Worm (Caenorhabditis elegans) whole organism, L1 larva: Measurements from ENCODE around the gene trpp-3.

Experiments used
- C16A3.4 ChIP-seq: fragments of 150-350 bp; optimal IDR thresholded peaks from 2 replicates; lab custom pipeline; 2014; ENCODE audit warnings: missing biosample characterization, missing genetic modification characterization
- C34B4.2 ChIP-seq: sonication (generic microtip); optimal IDR thresholded peaks from 2 replicates; lab custom pipeline; 2017; ENCODE audit warnings: mild to moderate bottlenecking, missing genetic modification characterization, missing compliant biosample characterization
- Y116A8C.19 ChIP-seq: sonication (generic microtip); optimal IDR thresholded peaks from 2 replicates; lab custom pipeline; 2016; ENCODE audit warnings: missing compliant biosample characterization, missing genetic modification characterization, borderline replicate concordance
- aha-1 ChIP-seq: fragments of 150-350 bp; optimal IDR thresholded peaks from 2 replicates; lab custom pipeline; 2014; ENCODE audit warnings: missing biosample characterization, missing genetic modification characterization
- aly-2 ChIP-seq: fragments of 150-350 bp; optimal IDR thresholded peaks from 2 replicates; lab custom pipeline; 2014; ENCODE audit warnings: missing biosample characterization, missing genetic modification characterization
- ceh-63 ChIP-seq: fragments of 200-800 bp; sonication (Bioruptor generic); optimal IDR thresholded peaks from 2 replicates; lab custom pipeline; 2018; ENCODE audit warnings: mild to moderate bottlenecking, missing genetic modification characterization, missing compliant biosample characterization
- ceh-82 ChIP-seq, 3 experiments: fragments of 150-350 bp in 1 of 3; sonication (generic microtip) in 2 of 3; optimal IDR thresholded peaks; 2 replicates each; lab custom pipeline; 2014 to 2017; ENCODE audit warnings: missing biosample characterization in 3 of 3, missing genetic modification characterization in 3 of 3
- ceh-90 ChIP-seq: sonication (generic microtip); optimal IDR thresholded peaks from 2 replicates; lab custom pipeline; 2016; ENCODE audit warnings: missing genetic modification characterization, missing compliant biosample characterization
- dpl-1 ChIP-seq, 3 experiments: fragments of 150-350 bp in 2 of 3; sonication (generic microtip) in 1 of 3; optimal IDR thresholded peaks; 2 replicates each; lab custom pipeline; 2014 to 2017; ENCODE audit warnings: missing biosample characterization in 3 of 3, missing genetic modification characterization in 3 of 3, missing genetic modification reagents in 3 of 3
- efl-1 ChIP-seq, 4 experiments: fragments of 150-350 bp; optimal IDR thresholded peaks in 3 of 4; peaks in 1 of 4; 1 replicate in 1 of 4; 2 replicates in 3 of 4; lab custom pipeline; 2014; ENCODE audit warnings: missing biosample characterization in 2 of 4, missing genetic modification characterization in 2 of 4, missing genetic modification reagents in 2 of 4
- fkh-10 ChIP-seq: sonication (generic microtip); optimal IDR thresholded peaks from 2 replicates; lab custom pipeline; 2017; ENCODE audit warnings: missing biosample characterization, missing genetic modification reagents, missing genetic modification characterization
- fkh-4 ChIP-seq: sonication (generic microtip); optimal IDR thresholded peaks from 2 replicates; lab custom pipeline; 2016; ENCODE audit warnings: missing compliant biosample characterization, missing genetic modification characterization, borderline replicate concordance
- hlh-17 ChIP-seq: fragments of 200-800 bp; sonication (Bioruptor generic); optimal IDR thresholded peaks from 2 replicates; lab custom pipeline; 2018; ENCODE audit warnings: missing genetic modification characterization, mild to moderate bottlenecking, missing compliant biosample characterization, moderate library complexity, borderline replicate concordance
- jun-1 ChIP-seq: fragments of 150-350 bp; optimal IDR thresholded peaks from 2 replicates; lab custom pipeline; 2014; ENCODE audit warnings: missing biosample characterization, missing genetic modification reagents, missing genetic modification characterization
- lin-15B ChIP-seq: fragments of 150-350 bp; sonication (generic microtip); optimal IDR thresholded peaks from 3 replicates; lab custom pipeline; 2014; ENCODE audit warnings: missing biosample characterization, missing genetic modification characterization
- lin-35 ChIP-seq, 2 experiments: fragments of 150-350 bp; optimal IDR thresholded peaks; 2 replicates each; lab custom pipeline; 2014; ENCODE audit warnings: missing biosample characterization in 2 of 2, missing genetic modification characterization in 2 of 2, missing genetic modification reagents in 2 of 2
- lir-3 ChIP-seq: sonication (generic microtip); optimal IDR thresholded peaks from 2 replicates; lab custom pipeline; 2016; ENCODE audit warnings: mild to moderate bottlenecking, missing genetic modification characterization, moderate library complexity, missing compliant biosample characterization; ENCODE audit not compliant: poor library complexity
- lsy-2 ChIP-seq, 2 experiments: fragments of 150-350 bp; optimal IDR thresholded peaks; 2 replicates each; lab custom pipeline; 2014; ENCODE audit warnings: missing biosample characterization in 2 of 2, missing genetic modification characterization in 2 of 2
- mab-9 ChIP-seq: fragments of 200-800 bp; sonication (Bioruptor generic); IDR thresholded peaks from 2 replicates; pipeline ENCODE4 v1.3.6; 2022; ENCODE audit warnings: missing genetic modification reagents, missing genetic modification characterization, missing compliant biosample characterization
- mdl-1 ChIP-seq, 2 experiments: fragments of 150-350 bp; optimal IDR thresholded peaks; 2 replicates each; lab custom pipeline; 2014 to 2017; ENCODE audit warnings: missing biosample characterization in 2 of 2, missing genetic modification characterization in 2 of 2, inconsistent platforms in 1 of 2
- mef-2 ChIP-seq: fragments of 150-350 bp; optimal IDR thresholded peaks from 2 replicates; lab custom pipeline; 2014; ENCODE audit warnings: missing biosample characterization, missing genetic modification characterization
- mep-1 ChIP-seq: fragments of 150-350 bp; optimal IDR thresholded peaks from 2 replicates; lab custom pipeline; 2014; ENCODE audit warnings: missing biosample characterization, missing genetic modification characterization
- nhr-11 ChIP-seq: fragments of 150-350 bp; optimal IDR thresholded peaks from 2 replicates; lab custom pipeline; 2014; ENCODE audit warnings: missing biosample characterization, missing genetic modification characterization
- nhr-20 ChIP-seq: sonication (generic microtip); optimal IDR thresholded peaks from 2 replicates; lab custom pipeline; 2016; ENCODE audit warnings: mild to moderate bottlenecking, missing genetic modification characterization, missing compliant biosample characterization
- nhr-28 ChIP-seq: fragments of 150-350 bp; optimal IDR thresholded peaks from 2 replicates; lab custom pipeline; 2014; ENCODE audit warnings: missing biosample characterization, missing genetic modification characterization
- pag-3 ChIP-seq: sonication (generic microtip); optimal IDR thresholded peaks from 2 replicates; lab custom pipeline; 2017; ENCODE audit warnings: missing genetic modification characterization, mild to moderate bottlenecking, missing compliant biosample characterization, antibody characterized with exemption, borderline replicate concordance; ENCODE audit not compliant: insufficient read depth
- pax-3 ChIP-seq: fragments of 200-800 bp; sonication (Bioruptor generic); optimal IDR thresholded peaks from 2 replicates; lab custom pipeline; 2018; ENCODE audit warnings: mild to moderate bottlenecking, missing genetic modification characterization, moderate library complexity, missing compliant biosample characterization
- pqm-1 ChIP-seq: sonication (generic microtip); optimal IDR thresholded peaks from 3 replicates; lab custom pipeline; 2017; ENCODE audit warnings: missing biosample characterization, missing genetic modification characterization
- rnt-1 ChIP-seq: sonication (generic microtip); optimal IDR thresholded peaks from 2 replicates; lab custom pipeline; 2016; ENCODE audit warnings: mild to moderate bottlenecking, missing genetic modification characterization, moderate library complexity, missing compliant biosample characterization
- snpc-4 ChIP-seq: fragments of 150-350 bp; optimal IDR thresholded peaks from 2 replicates; lab custom pipeline; 2014; ENCODE audit warnings: missing biosample characterization, missing genetic modification characterization
- sox-4 ChIP-seq: sonication (generic microtip); optimal IDR thresholded peaks from 2 replicates; lab custom pipeline; 2016; ENCODE audit warnings: missing genetic modification characterization, missing compliant biosample characterization
- tbx-2 ChIP-seq: sonication (generic microtip); optimal IDR thresholded peaks from 2 replicates; lab custom pipeline; 2016; ENCODE audit warnings: missing genetic modification characterization, missing compliant biosample characterization
- tlp-1 ChIP-seq: fragments of 150-350 bp; optimal IDR thresholded peaks from 2 replicates; lab custom pipeline; 2014; ENCODE audit warnings: missing biosample characterization, missing genetic modification characterization
- unc-62 ChIP-seq: fragments of 150-350 bp; optimal IDR thresholded peaks from 2 replicates; lab custom pipeline; 2014; ENCODE audit warnings: missing biosample characterization, missing genetic modification reagents, missing genetic modification characterization
- unc-86 ChIP-seq: sonication (generic microtip); optimal IDR thresholded peaks from 2 replicates; lab custom pipeline; 2016; ENCODE audit warnings: missing genetic modification characterization, missing compliant biosample characterization
- vab-15 ChIP-seq: sonication (generic microtip); optimal IDR thresholded peaks from 2 replicates; lab custom pipeline; 2017; ENCODE audit warnings: missing genotype, mild to moderate bottlenecking, missing genetic modification characterization, missing compliant biosample characterization
- xbp-1 ChIP-seq: sonication (generic microtip); optimal IDR thresholded peaks from 2 replicates; lab custom pipeline; 2016; ENCODE audit warnings: missing genetic modification characterization, missing compliant biosample characterization
- zip-4 ChIP-seq: fragments of 200-800 bp; sonication (Bioruptor generic); optimal IDR thresholded peaks from 2 replicates; lab custom pipeline; 2018; ENCODE audit warnings: mild to moderate bottlenecking, missing genetic modification characterization, moderate library complexity, missing compliant biosample characterization
- ztf-4 ChIP-seq: fragments of 150-350 bp; optimal IDR thresholded peaks from 2 replicates; lab custom pipeline; 2014; ENCODE audit warnings: missing biosample characterization, missing genetic modification characterization

trpp-3 gene

ce11 chrIII:9563235-9563634 lies 37.9 kb downstream of the trpp-3 start, which contains the start of gene C48B4.9:
C48B4.9 (minus strand) TSS chrIII:9563335.
- no peak for TF ChIP-seq mef-2 (tag; lab: Kevin White, UChicago)
- TF ChIP-seq pqm-1 (tag; lab: Kevin White, UChicago), result no peak
- no peak for TF ChIP-seq sox-4 (tag; lab: Kevin White, UChicago)
- no peak for TF ChIP-seq ceh-90 (tag; lab: Kevin White, UChicago)
- TF ChIP-seq mdl-1 (tag; optimal IDR thresholded peaks at IDR 0.05; lab: Kevin White, UChicago), result no peak
- TF ChIP-seq ceh-82 (tag; optimal IDR thresholded peaks at IDR 0.05; lab: Kevin White, UChicago), result no peak
- no peak for TF ChIP-seq unc-86 (tag; lab: Kevin White, UChicago)
- no peak for TF ChIP-seq ceh-63
- no peak for TF ChIP-seq rnt-1
- TF ChIP-seq Y116A8C.19 (tag; lab: Kevin White, UChicago), result no peak
- TF ChIP-seq ztf-4 (tag; lab: Kevin White, UChicago), result no peak
- TF ChIP-seq unc-62 (GFP tag; lab: Kevin White, UChicago), result no peak
- TF ChIP-seq pax-3 (tag; lab: Kevin White, UChicago), result no peak
- no peak for TF ChIP-seq fkh-4
- TF ChIP-seq, all 84 proteins: peak for 0

DNA sequence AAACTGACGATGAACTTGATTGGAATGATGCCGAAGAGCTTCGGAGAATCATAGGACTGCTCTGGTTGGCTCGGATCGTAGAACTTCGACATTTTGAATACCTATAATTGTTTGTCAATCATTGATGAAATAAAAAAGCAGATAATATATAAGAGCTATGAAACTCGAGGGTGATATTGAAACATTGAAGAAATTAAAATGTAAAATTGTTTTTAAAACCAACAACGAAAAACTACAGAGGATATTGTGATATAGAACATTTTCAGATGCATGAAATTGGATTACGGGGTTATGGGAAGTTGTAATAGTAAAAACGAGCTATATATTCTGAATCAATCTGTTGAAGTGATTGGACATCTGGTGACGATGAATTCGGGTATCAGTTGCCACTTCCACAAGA lies 39.1 kb downstream of the trpp-3 start, which contains the start of gene C48B4.10:
TSS of gene C48B4.10 (minus strand) at position 101 of the 400 bp plus-strand sequence.
- TF ChIP-seq mep-1 (tag; lab: Kevin White, UChicago) (no peak), snpc-4 (tag; lab: Kevin White, UChicago) (no peak), lir-3 (no peak)

DNA sequence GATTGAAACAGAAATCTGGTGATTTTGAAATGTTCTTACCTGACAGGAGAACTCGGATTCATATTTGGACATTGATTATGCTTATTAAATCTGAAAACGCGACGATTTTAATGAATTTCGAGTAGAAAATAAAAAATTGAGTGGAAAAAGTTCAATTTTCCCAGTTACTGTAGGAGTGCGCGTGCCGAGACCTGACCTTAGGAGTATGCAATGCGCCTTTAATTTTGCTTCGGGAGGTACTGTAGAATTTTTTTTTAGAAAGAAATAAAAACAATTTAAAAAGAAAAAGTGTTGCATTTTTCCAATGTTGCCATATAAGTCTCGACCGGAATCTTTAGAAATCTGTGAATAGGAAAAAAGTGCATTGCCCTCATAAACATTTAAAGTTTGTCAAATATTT lies 40.6 kb downstream of the trpp-3 start, which contains the start of gene C48B4.11:
TSS of gene C48B4.11 (minus strand) at position 143 of the 400 bp plus-strand sequence.
- TF ChIP-seq C16A3.4 (tag; lab: Kevin White, UChicago) (no peak), vab-15 (tag; lab: Kevin White, UChicago) (no peak), tbx-2 (tag; lab: Kevin White, UChicago) (no peak), tlp-1 (tag; lab: Kevin White, UChicago) (no peak)

DNA sequence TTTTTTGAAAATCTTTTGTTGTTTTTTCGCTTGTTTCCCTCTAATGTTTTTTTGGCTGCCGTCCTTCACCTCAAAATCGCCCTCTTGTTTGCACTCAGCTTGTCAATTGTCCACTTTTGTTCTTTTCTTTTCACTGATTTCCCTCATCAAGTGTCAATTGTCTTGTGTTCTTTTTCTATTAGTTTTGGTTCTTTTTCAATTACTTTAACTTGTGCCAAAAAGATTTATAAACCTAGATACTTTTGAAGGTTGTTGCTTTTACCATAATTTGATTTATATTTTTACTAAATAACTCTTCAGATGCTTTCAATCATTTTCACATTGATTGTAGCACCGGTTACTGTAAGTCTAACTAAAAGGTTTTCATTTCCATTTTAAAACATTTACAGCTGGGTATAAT lies 43.1 kb downstream of the trpp-3 start, which contains the start of gene C48B4.13:
TSS of gene C48B4.13 (plus strand) at position 301 of the 400 bp plus-strand sequence.
- TF ChIP-seq ztf-4 (tag; lab: Kevin White, UChicago), result no peak
- TF ChIP-seq jun-1 (tag; lab: Kevin White, UChicago), result no peak
- TF ChIP-seq nhr-20, result no peak
- TF ChIP-seq pqm-1 (tag; lab: Kevin White, UChicago), result no peak
- no peak for TF ChIP-seq lin-35 (GFP tag; optimal IDR thresholded peaks at IDR 0.05; lab: Kevin White, UChicago)
- no peak for TF ChIP-seq tbx-2 (tag; lab: Kevin White, UChicago)
- no peak for TF ChIP-seq C16A3.4 (tag; lab: Kevin White, UChicago)
- no peak for TF ChIP-seq C34B4.2 (tag; lab: Kevin White, UChicago)
- TF ChIP-seq nhr-28, result no peak
- no peak for TF ChIP-seq aha-1
- TF ChIP-seq hlh-17 (GFP tag; lab: Kevin White, UChicago), result no peak
- TF ChIP-seq nhr-11 (tag; lab: Kevin White, UChicago), result no peak
- TF ChIP-seq zip-4 (GFP tag; lab: Kevin White, UChicago), result no peak
- no peak for TF ChIP-seq pag-3 (tag; lab: Kevin White, UChicago)
- TF ChIP-seq lsy-2 (tag; optimal IDR thresholded peaks at IDR 0.05; lab: Kevin White, UChicago), result no peak
- no peak for TF ChIP-seq fkh-10 (GFP tag; lab: Kevin White, UChicago)

ce11 chrIII:9570869-9571268 lies 45.5 kb downstream of the trpp-3 start:
- TF ChIP-seq lsy-2 (tag; optimal IDR thresholded peaks at IDR 0.05; lab: Kevin White, UChicago) (peak in 1 of 2 experiments; percentile 59), xbp-1 (tag; lab: Kevin White, UChicago) (peak; percentile 78), lin-15B (tag; lab: Kevin White, UChicago) (peak; percentile 9), mab-9 (no peak), aly-2 (tag; lab: Kevin White, UChicago) (no peak), jun-1 (tag; lab: Kevin White, UChicago) (no peak), efl-1 (optimal IDR thresholded peaks at IDR 0.05; lab: Kevin White, UChicago) (peak in 1 of 2 experiments; percentile 81), efl-1 (GFP tag; optimal IDR thresholded peaks at IDR 0.05 in 1 of 2; lab: Kevin White, UChicago) (peak; percentile 84 to 98), lin-35 (GFP tag; optimal IDR thresholded peaks at IDR 0.05; lab: Kevin White, UChicago) (peak; percentile 59 to 81), dpl-1 (GFP tag; optimal IDR thresholded peaks at IDR 0.05; lab: Kevin White, UChicago) (peak; percentile 66 to 77 (median 75)), tbx-2 (tag; lab: Kevin White, UChicago) (peak; percentile 3)
- TF ChIP-seq, all 84 proteins: peak for 7
